Fruit fly (Drosophila melanogaster) Kc167 (cell line): ENCODE results near the gene mtDNA-helicase.

ENCODE experiments used
- Myc ChIP-seq: fragments of >200 bp; optimal IDR thresholded peaks from 2 replicates; lab custom pipeline; 2017; ENCODE audit warnings: missing external identifiers
- h ChIP-seq: fragments of >200 bp; optimal IDR thresholded peaks from 3 replicates; lab custom pipeline; 2018; ENCODE audit warnings: missing external identifiers
- ttk ChIP-seq: sonication (Bioruptor generic); optimal IDR thresholded peaks from 2 replicates; lab custom pipeline; 2017; ENCODE audit warnings: missing external identifiers

- TF ChIP-seq Myc (lab: Kevin White, UChicago), result no peak
- no peak for TF ChIP-seq h
- TF ChIP-seq ttk (lab: Kevin White, UChicago), result no peak
Measured at dm6 chr2L:9919218-9919617, 26.0 kb upstream of the mtDNA-helicase start.
